Worm (Caenorhabditis elegans) whole organism, late embryonic: ENCODE results near the gene R09F10.1.

Source experiments
- C38D4.7 ChIP-seq: fragments of 200-800 bp; sonication (Bioruptor generic); optimal IDR thresholded peaks from 2 replicates; lab custom pipeline; 2018; ENCODE audit warnings: mild to moderate bottlenecking, missing genetic modification characterization, moderate library complexity, missing compliant biosample characterization
- ceh-34 ChIP-seq: sonication (generic microtip); optimal IDR thresholded peaks from 2 replicates; lab custom pipeline; 2016; ENCODE audit warnings: mild to moderate bottlenecking, missing genetic modification characterization, missing compliant biosample characterization
- fkh-10 ChIP-seq: fragments of 150-350 bp; optimal IDR thresholded peaks from 2 replicates; lab custom pipeline; 2014; ENCODE audit warnings: missing biosample characterization, missing genetic modification reagents, missing genetic modification characterization
- hlh-15 ChIP-seq: sonication (generic microtip); optimal IDR thresholded peaks from 2 replicates; lab custom pipeline; 2016; ENCODE audit warnings: missing genetic modification characterization, missing compliant biosample characterization
- nfya-1 ChIP-seq: sonication (generic microtip); optimal IDR thresholded peaks from 2 replicates; lab custom pipeline; 2017; ENCODE audit warnings: missing genetic modification characterization, mild to moderate bottlenecking, missing compliant biosample characterization, antibody characterized with exemption, moderate library complexity
- pag-3 ChIP-seq: sonication (generic microtip); optimal IDR thresholded peaks from 2 replicates; lab custom pipeline; 2016; ENCODE audit warnings: missing compliant biosample characterization, missing genetic modification characterization, borderline replicate concordance
- unc-86 ChIP-seq: sonication (generic microtip); optimal IDR thresholded peaks from 2 replicates; lab custom pipeline; 2016; ENCODE audit warnings: missing genetic modification characterization, missing compliant biosample characterization

DNA sequence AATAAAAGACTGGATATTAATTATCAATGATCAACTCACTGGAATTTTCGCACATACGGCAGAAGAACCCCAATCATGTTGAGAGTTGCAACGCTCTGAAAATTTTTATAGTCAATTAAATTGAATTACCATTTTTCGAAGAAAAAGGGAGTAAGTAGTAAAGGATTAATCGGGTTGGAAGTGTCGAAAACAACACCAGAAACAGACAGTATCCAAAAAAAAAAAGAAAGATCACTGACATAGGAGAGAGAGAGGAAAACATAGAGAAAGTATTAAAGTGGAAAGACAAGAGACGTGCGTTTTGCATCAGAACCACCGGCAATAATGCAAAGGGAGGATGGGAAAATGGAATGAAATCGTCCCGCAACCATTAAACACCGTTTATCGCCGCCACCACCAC, 21.1 kb upstream of the R09F10.1 start, which contains the start of gene inx-5:
- TF ChIP-seq ceh-34 (tag; lab: Kevin White, UChicago), result no peak
- TF ChIP-seq pag-3 (tag; lab: Kevin White, UChicago), result no peak
- TF ChIP-seq C38D4.7, result no peak
- TF ChIP-seq hlh-15 (tag; lab: Kevin White, UChicago), result no peak
- TF ChIP-seq fkh-10, result no peak
- TF ChIP-seq nfya-1 (tag; lab: Kevin White, UChicago), result no peak
- no peak for TF ChIP-seq unc-86 (tag; lab: Kevin White, UChicago)
